Fruit fly (Drosophila melanogaster) S2 (cell line): ENCODE results near the gene Bcat.

Experiments
- CG8478 ChIP-seq: fragments of >200 bp; optimal IDR thresholded peaks from 2 replicates; lab custom pipeline; 2018
- CTCF ChIP-seq, 2 experiments: fragments of >200 bp; optimal IDR thresholded peaks; 2 replicates each; lab custom pipeline; 2018

dm6 chrX:13369438-13369837 is 27.3 kb upstream of the Bcat start:
- TF ChIP-seq CG8478: no peak
- TF ChIP-seq CTCF (optimal IDR thresholded peaks at IDR 0.05; lab: Kevin White, UChicago): no peak
